Fruit fly (Drosophila melanogaster) whole organism, pupa: ENCODE results near the gene CG14259.

Experiments used
- CG12605 ChIP-seq: fragments of 200-800 bp; sonication (Bioruptor generic); IDR thresholded peaks from 2 replicates; pipeline ENCODE4 v1.3.6; 2022; ENCODE audit warnings: missing biosample characterization, missing genetic modification characterization
- CG14655 ChIP-seq: fragments of 200-800 bp; sonication (Bioruptor generic); optimal IDR thresholded peaks from 3 replicates; lab custom pipeline; 2017; ENCODE audit warnings: mild to moderate bottlenecking, missing biosample characterization, missing genetic modification reagents, missing genetic modification characterization
- CG15710 ChIP-seq: fragments of 200-800 bp; sonication (Bioruptor generic); optimal IDR thresholded peaks from 2 replicates; lab custom pipeline; 2018; ENCODE audit warnings: missing biosample characterization, mild to moderate bottlenecking, missing genetic modification characterization, moderate library complexity
- CG17806 ChIP-seq: fragments of 200-800 bp; sonication (Bioruptor generic); optimal IDR thresholded peaks from 2 replicates; lab custom pipeline; 2018; ENCODE audit warnings: missing biosample characterization, mild to moderate bottlenecking, missing genetic modification characterization, moderate library complexity
- CG4496 ChIP-seq: fragments of 200-800 bp; sonication (Bioruptor generic); IDR thresholded peaks from 3 replicates; pipeline ENCODE4 v1.3.6; 2022; ENCODE audit warnings: missing biosample characterization, missing genetic modification characterization
- CG8159 ChIP-seq: fragments of 200-800 bp; sonication (Bioruptor generic); optimal IDR thresholded peaks from 3 replicates; lab custom pipeline; 2018; ENCODE audit warnings: missing biosample characterization, mild to moderate bottlenecking, missing genetic modification characterization, moderate library complexity
- CG8301 ChIP-seq: fragments of 200-800 bp; sonication (Bioruptor generic); optimal IDR thresholded peaks from 2 replicates; lab custom pipeline; 2018; ENCODE audit warnings: missing biosample characterization, mild to moderate bottlenecking, missing genetic modification characterization
- D1 ChIP-seq: fragments of 200-800 bp; sonication (Bioruptor generic); optimal IDR thresholded peaks from 2 replicates; lab custom pipeline; 2018; ENCODE audit warnings: missing biosample characterization, mild to moderate bottlenecking, missing genetic modification characterization, moderate library complexity
- EcR ChIP-seq: fragments of 200-800 bp; sonication (Bioruptor generic); optimal IDR thresholded peaks from 3 replicates; lab custom pipeline; 2019; ENCODE audit warnings: missing biosample characterization, missing genetic modification characterization, mild to moderate bottlenecking, moderate library complexity, missing genetic modification reagents
- Pif1A ChIP-seq: fragments of 200-800 bp; sonication (Bioruptor generic); optimal IDR thresholded peaks from 3 replicates; lab custom pipeline; 2016; ENCODE audit warnings: missing biosample characterization, missing genetic modification characterization
- Pif1B ChIP-seq: fragments of 200-800 bp; sonication (Bioruptor generic); optimal IDR thresholded peaks from 3 replicates; lab custom pipeline; 2016; ENCODE audit warnings: missing biosample characterization, missing genetic modification characterization
- rn ChIP-seq: fragments of 200-800 bp; sonication (Bioruptor generic); IDR thresholded peaks from 2 replicates; pipeline ENCODE4 v1.3.6; 2022; ENCODE audit warnings: missing biosample characterization, missing genetic modification characterization

dm6 chr3R:27098638-27099037 lies 4.3 kb downstream of the CG14259 start:
- TF ChIP-seq CG8301 (no peak), Pif1B (GFP tag; lab: Kevin White, UChicago) (no peak), CG12605 (GFP tag; lab: Robert Waterston, UW) (no peak), CG17806 (no peak), EcR (no peak), CG8159 (tag; lab: Kevin White, UChicago) (no peak), rn (GFP tag; lab: Robert Waterston, UW) (no peak), Pif1A (GFP tag; lab: Kevin White, UChicago) (no peak), CG14655 (GFP tag; lab: Kevin White, UChicago) (no peak), CG4496 (GFP tag; lab: Robert Waterston, UW) (no peak), D1 (tag; lab: Kevin White, UChicago) (no peak), CG15710 (tag; lab: Kevin White, UChicago) (no peak)
